Worm (Caenorhabditis elegans) whole organism, L4 larva: ENCODE results near the gene F01F1.11.
A peak's percentile ranks its signal among the peaks of the same experiment; 100 is the strongest.

Experiments used
- D1046.2 ChIP-seq: fragments of 200-800 bp; sonication (Bioruptor generic); IDR thresholded peaks from 2 replicates; pipeline ENCODE4 v1.3.6; 2022; ENCODE audit warnings: missing genetic modification characterization, missing compliant biosample characterization
- F26F4.8 ChIP-seq: fragments of 200-800 bp; sonication (Bioruptor generic); conservative IDR thresholded peaks from 2 replicates; pipeline ENCODE4 v1.3.6; 2022; ENCODE audit warnings: missing genetic modification characterization, missing compliant biosample characterization
- F37D6.2 ChIP-seq: sonication (generic microtip); optimal IDR thresholded peaks from 2 replicates; lab custom pipeline; 2016; ENCODE audit warnings: mild to moderate bottlenecking, missing genetic modification characterization, missing compliant biosample characterization
- R02D3.7 ChIP-seq: fragments of 150-350 bp; sonication (generic microtip); optimal IDR thresholded peaks from 3 replicates; lab custom pipeline; 2014; ENCODE audit warnings: missing biosample characterization, missing genetic modification characterization
- Y75B8A.6 ChIP-seq: fragments of 200-800 bp; sonication (Bioruptor generic); IDR thresholded peaks from 2 replicates; pipeline ENCODE4 v1.3.6; 2022; ENCODE audit warnings: missing genetic modification reagents, missing genetic modification characterization, missing compliant biosample characterization
- ZK546.5 ChIP-seq, 2 experiments: sonication (generic microtip); optimal IDR thresholded peaks; 2 replicates each; lab custom pipeline; 2017; ENCODE audit warnings: missing biosample characterization in 2 of 2, missing genetic modification characterization in 2 of 2
- arid-1 ChIP-seq: fragments of 200-800 bp; sonication (Bioruptor generic); conservative IDR thresholded peaks from 2 replicates; pipeline ENCODE4 v1.3.6; 2022; ENCODE audit warnings: missing genetic modification reagents, missing genetic modification characterization, missing compliant biosample characterization
- attf-4 ChIP-seq: sonication (generic microtip); optimal IDR thresholded peaks from 3 replicates; lab custom pipeline; 2017; ENCODE audit warnings: missing biosample characterization, missing genetic modification characterization
- ceh-20 ChIP-seq: fragments of 200-800 bp; sonication (Bioruptor generic); IDR thresholded peaks from 2 replicates; pipeline ENCODE4 v1.3.6; 2022; ENCODE audit warnings: missing genetic modification reagents, missing genetic modification characterization, missing compliant biosample characterization
- ceh-44 ChIP-seq: fragments of 200-800 bp; sonication (Bioruptor generic); IDR thresholded peaks from 2 replicates; pipeline ENCODE4 v1.3.6; 2022; ENCODE audit warnings: missing genetic modification reagents, missing genetic modification characterization, missing compliant biosample characterization
- ceh-62 ChIP-seq: sonication (generic microtip); optimal IDR thresholded peaks from 2 replicates; lab custom pipeline; 2017; ENCODE audit warnings: missing biosample characterization, missing genetic modification characterization
- ceh-82 ChIP-seq: sonication (generic microtip); optimal IDR thresholded peaks from 2 replicates; lab custom pipeline; 2017; ENCODE audit warnings: missing biosample characterization, missing genetic modification characterization
- ces-1 ChIP-seq: fragments of 150-350 bp; sonication (generic microtip); optimal IDR thresholded peaks from 4 replicates; lab custom pipeline; 2014; ENCODE audit warnings: missing biosample characterization, missing genetic modification reagents, missing genetic modification characterization
- daf-12 ChIP-seq: fragments of 150-350 bp; optimal IDR thresholded peaks from 2 replicates; lab custom pipeline; 2014; ENCODE audit warnings: missing biosample characterization, missing genetic modification reagents, missing genetic modification characterization
- daf-19 ChIP-seq: fragments of 200-800 bp; sonication (Bioruptor generic); conservative IDR thresholded peaks from 2 replicates; pipeline ENCODE4 v1.3.6; 2022; ENCODE audit warnings: missing genetic modification characterization, missing compliant biosample characterization
- dmd-6 ChIP-seq: fragments of 200-800 bp; sonication (Bioruptor generic); IDR thresholded peaks from 2 replicates; pipeline ENCODE4 v1.3.6; 2022; ENCODE audit warnings: missing genetic modification reagents, missing genetic modification characterization, missing compliant biosample characterization
- duxl-1 ChIP-seq: sonication (generic microtip); optimal IDR thresholded peaks from 2 replicates; lab custom pipeline; 2016; ENCODE audit warnings: mild to moderate bottlenecking, missing genetic modification characterization, moderate library complexity, missing compliant biosample characterization; ENCODE audit not compliant: poor library complexity
- egl-27 ChIP-seq: sonication (generic microtip); optimal IDR thresholded peaks from 3 replicates; lab custom pipeline; 2017; ENCODE audit warnings: missing biosample characterization, missing genetic modification reagents, missing genetic modification characterization
- fos-1 ChIP-seq: fragments of 150-350 bp; optimal IDR thresholded peaks from 2 replicates; lab custom pipeline; 2014; ENCODE audit warnings: missing biosample characterization, missing genetic modification characterization
- hlh-11 ChIP-seq: fragments of 200-800 bp; sonication (Bioruptor generic); optimal IDR thresholded peaks from 2 replicates; lab custom pipeline; 2018; ENCODE audit warnings: mild to moderate bottlenecking, missing genetic modification characterization, missing compliant biosample characterization
- hmg-1.1 ChIP-seq: fragments of 200-800 bp; sonication (Bioruptor generic); IDR thresholded peaks from 2 replicates; pipeline ENCODE4 v1.3.6; 2022; ENCODE audit warnings: missing genetic modification reagents, missing genetic modification characterization, missing compliant biosample characterization
- jun-1 ChIP-seq: fragments of 150-350 bp; optimal IDR thresholded peaks from 2 replicates; lab custom pipeline; 2014; ENCODE audit warnings: missing biosample characterization, missing genetic modification reagents, missing genetic modification characterization
- lim-7 ChIP-seq: fragments of 200-800 bp; sonication (Bioruptor generic); IDR thresholded peaks from 2 replicates; pipeline ENCODE4 v1.3.6; 2022; ENCODE audit warnings: missing genetic modification characterization, missing compliant biosample characterization
- lin-13 ChIP-seq: fragments of 150-350 bp; optimal IDR thresholded peaks from 2 replicates; lab custom pipeline; 2014; ENCODE audit warnings: missing biosample characterization, missing genetic modification reagents, missing genetic modification characterization
- lin-29 ChIP-seq: fragments of 200-800 bp; sonication (Bioruptor generic); IDR thresholded peaks from 2 replicates; pipeline ENCODE4 v1.3.6; 2022; ENCODE audit warnings: missing genetic modification reagents, missing genetic modification characterization, missing compliant biosample characterization
- lin-39 ChIP-seq: fragments of 150-350 bp; optimal IDR thresholded peaks from 2 replicates; lab custom pipeline; 2014; ENCODE audit warnings: missing biosample characterization, missing genetic modification reagents, missing genetic modification characterization
- lir-3 ChIP-seq: sonication (generic microtip); optimal IDR thresholded peaks from 2 replicates; lab custom pipeline; 2016; ENCODE audit warnings: mild to moderate bottlenecking, missing genetic modification characterization, missing compliant biosample characterization
- lsy-2 ChIP-seq, 2 experiments: fragments of 150-350 bp in 1 of 2; sonication (generic microtip) in 1 of 2; optimal IDR thresholded peaks; 2 replicates each; lab custom pipeline; 2014 to 2017; ENCODE audit warnings: missing biosample characterization in 2 of 2, missing genetic modification characterization in 2 of 2
- mdt-29 ChIP-seq: fragments of 200-800 bp; sonication (Bioruptor generic); IDR thresholded peaks from 2 replicates; pipeline ENCODE4 v1.3.6; 2022; ENCODE audit warnings: missing genetic modification reagents, missing genetic modification characterization, missing compliant biosample characterization
- mep-1 ChIP-seq: fragments of 150-350 bp; sonication (generic microtip); optimal IDR thresholded peaks from 3 replicates; lab custom pipeline; 2014; ENCODE audit warnings: missing biosample characterization, missing genetic modification characterization
- mes-2 ChIP-seq: sonication (generic microtip); optimal IDR thresholded peaks from 2 replicates; lab custom pipeline; 2016; ENCODE audit warnings: missing genotype, mild to moderate bottlenecking, missing genetic modification characterization, missing compliant biosample characterization; ENCODE audit not compliant: poor library complexity, severe bottlenecking
- mxl-2 ChIP-seq: fragments of 200-800 bp; sonication (Bioruptor generic); conservative IDR thresholded peaks from 2 replicates; pipeline ENCODE4 v1.3.6; 2022; ENCODE audit warnings: missing genetic modification reagents, missing genetic modification characterization, missing compliant biosample characterization
- nhr-25 ChIP-seq: sonication (generic microtip); optimal IDR thresholded peaks from 2 replicates; lab custom pipeline; 2017; ENCODE audit warnings: missing genetic modification characterization, mild to moderate bottlenecking, missing compliant biosample characterization, antibody characterized with exemption, moderate library complexity, borderline replicate concordance; ENCODE audit not compliant: insufficient read depth
- nhr-6 ChIP-seq: fragments of 150-350 bp; optimal IDR thresholded peaks from 2 replicates; lab custom pipeline; 2014; ENCODE audit warnings: missing biosample characterization, missing genetic modification characterization
- nhr-76 ChIP-seq: fragments of 150-350 bp; optimal IDR thresholded peaks from 2 replicates; lab custom pipeline; 2014; ENCODE audit warnings: missing biosample characterization, missing genetic modification characterization
- saeg-2 ChIP-seq: fragments of 200-800 bp; sonication (Bioruptor generic); IDR thresholded peaks from 2 replicates; pipeline ENCODE4 v1.3.6; 2022; ENCODE audit warnings: missing genetic modification reagents, missing genetic modification characterization, missing compliant biosample characterization
- sdz-12 ChIP-seq: fragments of 200-800 bp; sonication (Bioruptor generic); optimal IDR thresholded peaks from 2 replicates; lab custom pipeline; 2018; ENCODE audit warnings: mild to moderate bottlenecking, missing genetic modification characterization, missing compliant biosample characterization
- skn-1 ChIP-seq: fragments of 150-350 bp; optimal IDR thresholded peaks from 2 replicates; lab custom pipeline; 2014; ENCODE audit warnings: missing biosample characterization, missing genetic modification characterization
- snpc-1.2 ChIP-seq: fragments of 200-800 bp; sonication (Bioruptor generic); IDR thresholded peaks from 2 replicates; pipeline ENCODE4 v1.3.6; 2022; ENCODE audit warnings: missing genetic modification reagents, missing genetic modification characterization, missing compliant biosample characterization
- snpc-4 ChIP-seq: fragments of 150-350 bp; optimal IDR thresholded peaks from 2 replicates; lab custom pipeline; 2014; ENCODE audit warnings: missing biosample characterization, missing genetic modification characterization
- spr-3 ChIP-seq: fragments of 200-800 bp; sonication (Bioruptor generic); optimal IDR thresholded peaks from 2 replicates; lab custom pipeline; 2018; ENCODE audit warnings: mild to moderate bottlenecking, missing genetic modification characterization, missing compliant biosample characterization
- tag-97 ChIP-seq: fragments of 200-800 bp; sonication (Bioruptor generic); IDR thresholded peaks from 2 replicates; pipeline ENCODE4 v1.3.6; 2022; ENCODE audit warnings: missing genetic modification characterization, missing compliant biosample characterization
- tra-1 ChIP-seq: fragments of 200-800 bp; sonication (Bioruptor generic); IDR thresholded peaks from 2 replicates; pipeline ENCODE4 v1.3.6; 2022; ENCODE audit warnings: missing genetic modification reagents, missing genetic modification characterization, missing compliant biosample characterization
- unc-130 ChIP-seq: sonication (generic microtip); optimal IDR thresholded peaks from 2 replicates; lab custom pipeline; 2016; ENCODE audit warnings: missing genetic modification reagents, missing genetic modification characterization, missing compliant biosample characterization
- unc-62 ChIP-seq, 3 experiments: fragments of 150-350 bp in 1 of 3; sonication (generic microtip); optimal IDR thresholded peaks in 2 of 3; peaks in 1 of 3; 1 replicate in 1 of 3; 2 replicates in 2 of 3; lab custom pipeline; 2014 to 2017; ENCODE audit warnings: missing biosample characterization in 3 of 3, missing genetic modification characterization in 3 of 3, missing genetic modification reagents in 3 of 3, missing genotype in 1 of 3
- vab-7 ChIP-seq: fragments of 200-800 bp; sonication (Bioruptor generic); IDR thresholded peaks from 2 replicates; pipeline ENCODE4 v1.3.6; 2022; ENCODE audit warnings: missing genetic modification reagents, missing genetic modification characterization, missing compliant biosample characterization
- zfp-2 ChIP-seq: sonication (generic microtip); optimal IDR thresholded peaks from 2 replicates; lab custom pipeline; 2016; ENCODE audit warnings: mild to moderate bottlenecking, missing genetic modification characterization, missing compliant biosample characterization
- zfp-3 ChIP-seq: fragments of 200-800 bp; sonication (Bioruptor generic); conservative IDR thresholded peaks from 2 replicates; pipeline ENCODE4 v1.3.6; 2022; ENCODE audit warnings: missing genetic modification reagents, missing genetic modification characterization, missing compliant biosample characterization
- ztf-7 ChIP-seq: fragments of 150-350 bp; optimal IDR thresholded peaks from 2 replicates; lab custom pipeline; 2014; ENCODE audit warnings: missing biosample characterization, missing genetic modification characterization

Gene F01F1.11

ce11 chrIII:5855637-5856179 is 16.0 kb downstream of the F01F1.11 start, which contains the start of the genes cct-6 and alh-9 (continued):
- TF ChIP-seq saeg-2 (GFP tag; lab: Robert Waterston, UW) (no peak), ztf-7 (peak; percentile 71), lin-39 (tag; lab: Kevin White, UChicago) (no peak), tag-97 (GFP tag; lab: Robert Waterston, UW) (no peak), vab-7 (GFP tag; lab: Robert Waterston, UW) (no peak), ces-1 (no peak), spr-3 (GFP tag; lab: Kevin White, UChicago) (no peak), ZK546.5 (tag; optimal IDR thresholded peaks at IDR 0.05; lab: Kevin White, UChicago) (no peak), snpc-4 (tag; lab: Kevin White, UChicago) (no peak), mdt-29 (no peak), daf-12 (tag; lab: Kevin White, UChicago) (no peak), skn-1 (tag; lab: Kevin White, UChicago) (no peak), R02D3.7 (tag; lab: Kevin White, UChicago) (peak; percentile 74), D1046.2 (GFP tag; lab: Robert Waterston, UW) (no peak), Y75B8A.6 (GFP tag; lab: Robert Waterston, UW) (no peak), dmd-6 (GFP tag; lab: Robert Waterston, UW) (peak; percentile 35; the same call in 1 of the 2 replicates), egl-27 (tag; lab: Kevin White, UChicago) (no peak), nhr-25 (tag; lab: Kevin White, UChicago) (peak; percentile 42), nhr-6 (tag; lab: Kevin White, UChicago) (peak; percentile 81), lsy-2 (tag; optimal IDR thresholded peaks at IDR 0.05; lab: Kevin White, UChicago) (peak in 1 of 2 experiments; percentile 94), ceh-62 (tag; lab: Kevin White, UChicago) (no peak), mep-1 (peak; percentile 87), lin-29 (GFP tag; lab: Robert Waterston, UW) (no peak), hlh-11 (tag; lab: Kevin White, UChicago) (peak; percentile 61), sdz-12 (GFP tag; lab: Kevin White, UChicago) (no peak), unc-62 (GFP tag; optimal IDR thresholded peaks at IDR 0.05 in 1 of 2; lab: Kevin White, UChicago) (no peak), unc-62 (tag; optimal IDR thresholded peaks at IDR 0.05; lab: Kevin White, UChicago) (no peak), lim-7 (GFP tag; lab: Robert Waterston, UW) (no peak), ceh-44 (no peak), duxl-1 (no peak), daf-19 (GFP tag; lab: Robert Waterston, UW) (no peak), zfp-3 (no peak; the same call in 1 of the 2 replicates), arid-1 (GFP tag; lab: Robert Waterston, UW) (no peak; the same call in 1 of the 2 replicates), F26F4.8 (GFP tag; lab: Robert Waterston, UW) (no peak), F37D6.2 (tag; lab: Kevin White, UChicago) (no peak), fos-1 (tag; lab: Kevin White, UChicago) (no peak), attf-4 (tag; lab: Kevin White, UChicago) (no peak), zfp-2 (tag; lab: Kevin White, UChicago) (no peak), hmg-1.1 (GFP tag; lab: Robert Waterston, UW) (peak; percentile 58; the same call in 1 of the 2 replicates)

ce11 chrIII:5853240-5853639 is 18.4 kb downstream of the F01F1.11 start, which contains the start of gene ddx-23:
Gene ddx-23, minus strand, starts transcription at chrIII:5853269.
- no peak for TF ChIP-seq ceh-20 (GFP tag; lab: Robert Waterston, UW)
- TF ChIP-seq ceh-82 (tag; lab: Kevin White, UChicago) = no peak
- TF ChIP-seq Y75B8A.6 (GFP tag; lab: Robert Waterston, UW) = no peak
- TF ChIP-seq hlh-11 (tag; lab: Kevin White, UChicago) = no peak
- no peak for TF ChIP-seq ceh-44
- TF ChIP-seq F26F4.8 (GFP tag; lab: Robert Waterston, UW) = no peak
- TF ChIP-seq nhr-76 (tag; lab: Kevin White, UChicago) = no peak
- no peak for TF ChIP-seq tra-1 (GFP tag; lab: Robert Waterston, UW)
- peak; percentile 7 for TF ChIP-seq lin-13 (GFP tag; lab: Kevin White, UChicago)
- TF ChIP-seq jun-1 (tag; lab: Kevin White, UChicago) = no peak
- TF ChIP-seq snpc-1.2 (GFP tag; lab: Robert Waterston, UW) = peak; percentile 27; the same call in 1 of the 2 replicates
- TF ChIP-seq lir-3 (tag; lab: Kevin White, UChicago) = no peak
- TF ChIP-seq mes-2 = peak; percentile 76
- 0 out of 2 replicates have a peak, but pooled peaks have one; percentile 13 for TF ChIP-seq daf-19 (GFP tag; lab: Robert Waterston, UW)
- TF ChIP-seq unc-130 (GFP tag; lab: Kevin White, UChicago) = no peak
- TF ChIP-seq attf-4 (tag; lab: Kevin White, UChicago) = no peak
- TF ChIP-seq mxl-2 = no peak
- no peak for TF ChIP-seq egl-27 (tag; lab: Kevin White, UChicago)
